Fruit fly (Drosophila melanogaster) S2 (cell line): Measurements from ENCODE around the gene p.

Source experiments
- CG8478 ChIP-seq: fragments of >200 bp; optimal IDR thresholded peaks from 2 replicates; lab custom pipeline; 2018
- CTCF ChIP-seq, 2 experiments: fragments of >200 bp; optimal IDR thresholded peaks; 2 replicates each; lab custom pipeline; 2018

- TF ChIP-seq CTCF (optimal IDR thresholded peaks at IDR 0.05; lab: Kevin White, UChicago): no peak
- no peak for TF ChIP-seq CG8478 (lab: Kevin White, UChicago)
Measured at dm6 chr3R:8654666-8655065, 15.8 kb downstream of the p start, which contains the start of gene CG42489.
